Worm (Caenorhabditis elegans): ENCODE data around the gene Y1A5A.1.

Gene Y1A5A.1

ce11 chrIII:3935808-3936207 lies 50.7 kb downstream of the Y1A5A.1 start, which contains the start of gene npl-10:
npl-10 (minus strand) TSS chrIII:3935908.
- TF ChIP-seq R02D3.7 (tag; optimal IDR thresholded peaks at IDR 0.05) (no peak), dmd-8 (GFP tag; IDR thresholded peaks at IDR 0.05) (no peak), ceh-32 (tag; optimal IDR thresholded peaks at IDR 0.05; ENCODE audit: poor library complexity) (no peak), daf-8 (GFP tag; IDR thresholded peaks at IDR 0.05) (no peak), pqm-1 (tag; optimal IDR thresholded peaks at IDR 0.05) (no peak), spr-3 (GFP tag; optimal IDR thresholded peaks at IDR 0.05) (no peak), duxl-1 (tag; optimal IDR thresholded peaks at IDR 0.05; ENCODE audit: poor library complexity) (no peak), Y48G9A.11 (GFP tag; IDR thresholded peaks at IDR 0.05) (no peak), lim-7 (GFP tag; IDR thresholded peaks at IDR 0.05) (no peak), arid-1 (GFP tag; conservative IDR thresholded peaks at IDR 0.05) (no peak), sdz-12 (GFP tag; optimal IDR thresholded peaks at IDR 0.05) (no peak), ztf-7 (tag; optimal IDR thresholded peaks at IDR 0.05) (no peak), unc-39 (tag; optimal IDR thresholded peaks at IDR 0.05) (no peak), hmg-1.1 (GFP tag; IDR thresholded peaks at IDR 0.05) (no peak), mep-1 (tag; optimal IDR thresholded peaks at IDR 0.05) (no peak), daf-16 (GFP tag; optimal IDR thresholded peaks at IDR 0.05) (no peak), daf-16 (tag; optimal IDR thresholded peaks at IDR 0.05) (no peak), vab-7 (GFP tag; IDR thresholded peaks at IDR 0.05) (no peak), zfp-3 (GFP tag; conservative IDR thresholded peaks at IDR 0.05) (no peak)
